Fruit fly (Drosophila melanogaster): ENCODE results near the gene CG9902.

CG9902 gene

dm6 chrX:16587021-16587667, 39.8 kb upstream of the CG9902 start, which contains the start of gene CanA-14F:
CanA-14F (minus strand) TSS chrX:16587172.
- no peak for TF ChIP-seq net (GFP tag; optimal IDR thresholded peaks at IDR 0.05)
- TF ChIP-seq lz (GFP tag; optimal IDR thresholded peaks at IDR 0.05) = no peak
- peak; percentile 17 for TF ChIP-seq CG1621 (tag; optimal IDR thresholded peaks at IDR 0.05)
- TF ChIP-seq spab (GFP tag; optimal IDR thresholded peaks at IDR 0.05) = no peak
- peak; percentile 53 for TF ChIP-seq Eip78C (GFP tag)

DNA sequence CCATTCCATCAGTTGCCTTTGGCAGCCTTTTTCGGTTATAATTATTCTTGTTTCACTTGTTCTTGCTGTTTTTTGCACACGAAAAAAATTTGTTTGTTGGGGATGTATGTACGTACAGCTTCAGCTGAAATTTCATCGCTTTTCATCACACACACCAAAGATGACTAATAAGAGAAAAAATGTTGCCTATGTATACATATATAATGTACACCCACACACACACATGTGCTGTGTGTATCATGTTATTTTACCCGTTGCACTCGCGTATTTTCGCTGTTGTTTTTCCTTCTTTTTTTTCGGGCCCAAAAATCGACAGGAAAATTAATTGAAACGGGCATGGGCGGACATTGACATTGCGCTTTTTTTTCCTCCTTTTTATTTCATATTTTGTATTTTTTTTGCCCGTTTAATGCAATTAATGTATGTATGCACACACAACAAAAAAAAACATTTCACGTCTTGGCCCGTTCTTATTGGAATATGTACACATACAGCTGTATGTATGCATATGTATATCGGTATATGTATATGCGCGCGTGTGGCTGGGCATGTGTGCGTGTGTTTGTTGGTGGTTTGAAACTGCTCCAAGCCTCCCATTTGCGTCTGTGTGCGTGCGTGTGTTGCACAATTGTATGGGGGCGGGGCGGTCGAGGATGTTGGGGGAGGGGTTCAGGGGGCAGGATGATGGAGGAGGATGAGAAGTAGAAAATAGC, 39.0 kb upstream of the CG9902 start:
- TF ChIP-seq cyc (GFP tag; optimal IDR thresholded peaks at IDR 0.05) = no peak
- TF ChIP-seq CG6276 (GFP tag; optimal IDR thresholded peaks at IDR 0.05) = peak; percentile 32
- peak; percentile 32 for TF ChIP-seq spab (GFP tag; optimal IDR thresholded peaks at IDR 0.05)
- peak; percentile 13 for TF ChIP-seq fd59A (GFP tag; optimal IDR thresholded peaks at IDR 0.05)
- no peak for TF ChIP-seq CG6854 (GFP tag; optimal IDR thresholded peaks at IDR 0.05)
- no peak for TF ChIP-seq svp (GFP tag)
- TF ChIP-seq CG8632 (GFP tag; optimal IDR thresholded peaks at IDR 0.05) = no peak
- no peak for TF ChIP-seq CG15336 (GFP tag; IDR thresholded peaks at IDR 0.05)
- peak; percentile 24 for TF ChIP-seq net (GFP tag; optimal IDR thresholded peaks at IDR 0.05)
- TF ChIP-seq pdm3 (GFP tag; optimal IDR thresholded peaks at IDR 0.05) = no peak
- TF ChIP-seq CG6808 (GFP tag; optimal IDR thresholded peaks at IDR 0.05) = peak; percentile 33
- no peak for TF ChIP-seq dsx (GFP tag; optimal IDR thresholded peaks at IDR 0.05; ENCODE audit: poor library complexity, severe bottlenecking)
- peak; percentile 30 to 65 for TF ChIP-seq ss (GFP tag; optimal IDR thresholded peaks at IDR 0.05)
- TF ChIP-seq CG16779 (tag; optimal IDR thresholded peaks at IDR 0.05) = peak; percentile 25
- TF ChIP-seq CG3032 (tag; optimal IDR thresholded peaks at IDR 0.05) = no peak
- peak; percentile 21 for TF ChIP-seq Eip75B (GFP tag; optimal IDR thresholded peaks at IDR 0.05)
- TF ChIP-seq topi (GFP tag; optimal IDR thresholded peaks at IDR 0.05) = no peak
- TF ChIP-seq CG11294 (GFP tag; IDR thresholded peaks at IDR 0.05) = no peak
- no peak for TF ChIP-seq CG8319 (GFP tag; optimal IDR thresholded peaks at IDR 0.05)
- TF ChIP-seq CG9139 (GFP tag; optimal IDR thresholded peaks at IDR 0.05) = peak; percentile 30
- TF ChIP-seq Sox14 (GFP tag; optimal IDR thresholded peaks at IDR 0.05) = peak; percentile 1
- peak; percentile 19 for TF ChIP-seq CG10669 (GFP tag; optimal IDR thresholded peaks at IDR 0.05)
- TF ChIP-seq Ets21C (GFP tag; optimal IDR thresholded peaks at IDR 0.05) = no peak
- TF ChIP-seq Smox (GFP tag; optimal IDR thresholded peaks at IDR 0.05) = no peak
- TF ChIP-seq Hr4 (GFP tag; optimal IDR thresholded peaks at IDR 0.05) = no peak
- TF ChIP-seq CG11762 (GFP tag; optimal IDR thresholded peaks at IDR 0.05; ENCODE audit: insufficient read depth) = no peak
- TF ChIP-seq CG7368 (GFP tag; optimal IDR thresholded peaks at IDR 0.05) = no peak
- TF ChIP-seq Eip78C (GFP tag) = peak; percentile 82
- TF ChIP-seq OdsH (GFP tag; optimal IDR thresholded peaks at IDR 0.05) = no peak
- TF ChIP-seq lz (GFP tag; optimal IDR thresholded peaks at IDR 0.05) = no peak
- no peak for TF ChIP-seq Gug (GFP tag; IDR thresholded peaks at IDR 0.05)
- no peak for TF ChIP-seq Hr39 (GFP tag; optimal IDR thresholded peaks at IDR 0.05)
- no peak for TF ChIP-seq Eip93F (GFP tag; optimal IDR thresholded peaks at IDR 0.05)
- TF ChIP-seq salr (GFP tag; optimal IDR thresholded peaks at IDR 0.05) = no peak
- TF ChIP-seq CG34406 (GFP tag; optimal IDR thresholded peaks at IDR 0.05) = no peak

- TF ChIP-seq CG6808 (GFP tag; optimal IDR thresholded peaks at IDR 0.05) (no peak), CG4318 (GFP tag; optimal IDR thresholded peaks at IDR 0.05) (no peak), CG8119 (GFP tag; IDR thresholded peaks at IDR 0.05) (peak; percentile 61), fd59A (GFP tag; optimal IDR thresholded peaks at IDR 0.05) (no peak), CG9139 (GFP tag; optimal IDR thresholded peaks at IDR 0.05) (no peak), achi (GFP tag; optimal IDR thresholded peaks at IDR 0.05) (peak; percentile 45), pdm3 (GFP tag; optimal IDR thresholded peaks at IDR 0.05) (peak; percentile 39), OdsH (GFP tag; optimal IDR thresholded peaks at IDR 0.05) (no peak), Met (GFP tag; optimal IDR thresholded peaks at IDR 0.05) (peak; percentile 42), lz (GFP tag; optimal IDR thresholded peaks at IDR 0.05) (peak; percentile 17), dsx (GFP tag; optimal IDR thresholded peaks at IDR 0.05; ENCODE audit: poor library complexity, severe bottlenecking) (no peak), salr (GFP tag; optimal IDR thresholded peaks at IDR 0.05) (no peak), CG11762 (GFP tag; optimal IDR thresholded peaks at IDR 0.05; ENCODE audit: insufficient read depth) (no peak), topi (GFP tag; optimal IDR thresholded peaks at IDR 0.05) (peak; percentile 36), Eip93F (GFP tag; optimal IDR thresholded peaks at IDR 0.05) (no peak), Gug (GFP tag; IDR thresholded peaks at IDR 0.05) (no peak), CG3032 (tag; optimal IDR thresholded peaks at IDR 0.05) (no peak), spab (GFP tag; optimal IDR thresholded peaks at IDR 0.05) (no peak), Smox (GFP tag; optimal IDR thresholded peaks at IDR 0.05) (peak; percentile 6), Hr4 (GFP tag; optimal IDR thresholded peaks at IDR 0.05) (peak; percentile 42), CG16779 (tag; optimal IDR thresholded peaks at IDR 0.05) (no peak), svp (GFP tag) (no peak), CG11902 (GFP tag; optimal IDR thresholded peaks at IDR 0.05) (no peak), Ets96B (tag; optimal IDR thresholded peaks at IDR 0.05) (peak; percentile 36), CG11294 (GFP tag; IDR thresholded peaks at IDR 0.05) (no peak), CG32006 (GFP tag; optimal IDR thresholded peaks at IDR 0.05) (peak; percentile 54), CG6276 (GFP tag; optimal IDR thresholded peaks at IDR 0.05) (no peak)
These were observed 38.2 kb upstream of the CG9902 start for dm6 chrX:16585569-16585968.

Measured in whole organism, prepupa.